Worm (Caenorhabditis elegans) whole organism, late embryonic: ENCODE results near the gene K08D10.10.
"Not testable (repeated sequence)": the region's sequence is repeated elsewhere in the genome, so short reads cannot be mapped to it uniquely, and the experiment has no call there.

Experiments
- C38D4.7 ChIP-seq: fragments of 200-800 bp; sonication (Bioruptor generic); optimal IDR thresholded peaks from 2 replicates; lab custom pipeline; 2018; ENCODE audit warnings: mild to moderate bottlenecking, missing genetic modification characterization, moderate library complexity, missing compliant biosample characterization
- F13H6.1 ChIP-seq: sonication (generic microtip); optimal IDR thresholded peaks from 2 replicates; lab custom pipeline; 2016; ENCODE audit warnings: missing genetic modification characterization, missing compliant biosample characterization
- T23F11.4 ChIP-seq: fragments of 200-800 bp; sonication (Bioruptor generic); optimal IDR thresholded peaks from 2 replicates; lab custom pipeline; 2018; ENCODE audit warnings: mild to moderate bottlenecking, missing genetic modification characterization, missing compliant biosample characterization
- Y22D7AL.16 ChIP-seq: sonication (generic microtip); optimal IDR thresholded peaks from 2 replicates; lab custom pipeline; 2016; ENCODE audit warnings: missing genetic modification characterization, missing compliant biosample characterization
- ceh-14 ChIP-seq: sonication (generic microtip); optimal IDR thresholded peaks from 2 replicates; lab custom pipeline; 2016; ENCODE audit warnings: missing genotype, missing genetic modification characterization, missing compliant biosample characterization
- ceh-19 ChIP-seq: fragments of 200-800 bp; sonication (Bioruptor generic); optimal IDR thresholded peaks from 2 replicates; lab custom pipeline; 2018; ENCODE audit warnings: mild to moderate bottlenecking, missing genetic modification characterization, missing compliant biosample characterization
- ceh-22 ChIP-seq: sonication (generic microtip); optimal IDR thresholded peaks from 2 replicates; lab custom pipeline; 2017; ENCODE audit warnings: missing biosample characterization, missing genetic modification characterization
- ceh-24 ChIP-seq: sonication (generic microtip); optimal IDR thresholded peaks from 2 replicates; lab custom pipeline; 2016; ENCODE audit warnings: mild to moderate bottlenecking, missing genetic modification characterization, missing compliant biosample characterization
- ceh-30 ChIP-seq: fragments of 150-350 bp; optimal IDR thresholded peaks from 2 replicates; lab custom pipeline; 2014; ENCODE audit warnings: missing biosample characterization, missing genetic modification characterization
- ceh-34 ChIP-seq: sonication (generic microtip); optimal IDR thresholded peaks from 2 replicates; lab custom pipeline; 2016; ENCODE audit warnings: mild to moderate bottlenecking, missing genetic modification characterization, missing compliant biosample characterization
- ceh-48 ChIP-seq: sonication (generic microtip); optimal IDR thresholded peaks from 2 replicates; lab custom pipeline; 2016; ENCODE audit warnings: missing genetic modification characterization, inconsistent platforms, missing compliant biosample characterization
- ceh-6 ChIP-seq: fragments of 200-800 bp; sonication (Bioruptor generic); optimal IDR thresholded peaks from 2 replicates; lab custom pipeline; 2018; ENCODE audit warnings: mild to moderate bottlenecking, missing genetic modification characterization, missing compliant biosample characterization
- ceh-9 ChIP-seq: sonication (generic microtip); optimal IDR thresholded peaks from 2 replicates; lab custom pipeline; 2016; ENCODE audit warnings: mild to moderate bottlenecking, missing genetic modification characterization, inconsistent platforms, missing compliant biosample characterization
- elt-2 ChIP-seq: sonication (generic microtip); optimal IDR thresholded peaks from 2 replicates; lab custom pipeline; 2016; ENCODE audit warnings: missing genetic modification reagents, missing genetic modification characterization, missing compliant biosample characterization
- elt-4 ChIP-seq: sonication (generic microtip); optimal IDR thresholded peaks from 2 replicates; lab custom pipeline; 2016; ENCODE audit warnings: missing genetic modification characterization, missing compliant biosample characterization
- fax-1 ChIP-seq: sonication (generic microtip); optimal IDR thresholded peaks from 2 replicates; lab custom pipeline; 2016; ENCODE audit warnings: missing genotype, missing genetic modification characterization, missing compliant biosample characterization
- fkh-10 ChIP-seq: fragments of 150-350 bp; optimal IDR thresholded peaks from 2 replicates; lab custom pipeline; 2014; ENCODE audit warnings: missing biosample characterization, missing genetic modification reagents, missing genetic modification characterization
- gmeb-2 ChIP-seq: sonication (generic microtip); optimal IDR thresholded peaks from 2 replicates; lab custom pipeline; 2016; ENCODE audit warnings: missing genetic modification characterization, inconsistent platforms, missing compliant biosample characterization
- hlh-13 ChIP-seq: fragments of 200-800 bp; sonication (Bioruptor generic); optimal IDR thresholded peaks from 2 replicates; lab custom pipeline; 2018; ENCODE audit warnings: mild to moderate bottlenecking, missing genetic modification characterization, missing compliant biosample characterization
- hlh-8 ChIP-seq: sonication (generic microtip); optimal IDR thresholded peaks from 2 replicates; lab custom pipeline; 2016; ENCODE audit warnings: missing genotype, missing genetic modification characterization, missing compliant biosample characterization
- lim-6 ChIP-seq: sonication (generic microtip); optimal IDR thresholded peaks from 2 replicates; lab custom pipeline; 2016; ENCODE audit warnings: missing genetic modification characterization, missing compliant biosample characterization
- lin-11 ChIP-seq: fragments of 200-800 bp; sonication (Bioruptor generic); optimal IDR thresholded peaks from 2 replicates; lab custom pipeline; 2018; ENCODE audit warnings: mild to moderate bottlenecking, missing genetic modification characterization, missing compliant biosample characterization
- madf-2 ChIP-seq: sonication (generic microtip); optimal IDR thresholded peaks from 2 replicates; lab custom pipeline; 2017; ENCODE audit warnings: missing genetic modification characterization, missing compliant biosample characterization
- mec-3 ChIP-seq: sonication (generic microtip); optimal IDR thresholded peaks from 2 replicates; lab custom pipeline; 2016; ENCODE audit warnings: borderline replicate concordance, missing genetic modification characterization, missing compliant biosample characterization
- nfya-1 ChIP-seq: sonication (generic microtip); optimal IDR thresholded peaks from 2 replicates; lab custom pipeline; 2017; ENCODE audit warnings: missing genetic modification characterization, mild to moderate bottlenecking, missing compliant biosample characterization, antibody characterized with exemption, moderate library complexity
- nhr-232 ChIP-seq: sonication (generic microtip); optimal IDR thresholded peaks from 2 replicates; lab custom pipeline; 2016; ENCODE audit warnings: missing genetic modification characterization, missing compliant biosample characterization
- pat-9 ChIP-seq: fragments of 200-800 bp; sonication (Bioruptor generic); optimal IDR thresholded peaks from 2 replicates; lab custom pipeline; 2018; ENCODE audit warnings: mild to moderate bottlenecking, missing genetic modification characterization, moderate library complexity, missing compliant biosample characterization
- pax-1 ChIP-seq: fragments of 150-350 bp; optimal IDR thresholded peaks from 2 replicates; lab custom pipeline; 2014; ENCODE audit warnings: missing biosample characterization, missing genetic modification characterization
- pha-4 ChIP-seq: fragments of 150-350 bp; optimal IDR thresholded peaks from 2 replicates; lab custom pipeline; 2018; ENCODE audit warnings: missing biosample characterization, missing genetic modification reagents, missing genetic modification characterization
- sdc-2 ChIP-seq: sonication (generic microtip); optimal IDR thresholded peaks from 2 replicates; lab custom pipeline; 2016; ENCODE audit warnings: missing genotype, missing genetic modification characterization, missing compliant biosample characterization
- syd-9 ChIP-seq: sonication (generic microtip); optimal IDR thresholded peaks from 2 replicates; lab custom pipeline; 2016; ENCODE audit warnings: mild to moderate bottlenecking, missing genetic modification characterization, moderate library complexity, missing compliant biosample characterization
- tbx-2 ChIP-seq: sonication (generic microtip); optimal IDR thresholded peaks from 2 replicates; lab custom pipeline; 2016; ENCODE audit warnings: missing genetic modification characterization, missing compliant biosample characterization
- ttx-3 ChIP-seq: sonication (generic microtip); optimal IDR thresholded peaks from 2 replicates; lab custom pipeline; 2016; ENCODE audit warnings: missing genetic modification reagents, missing genetic modification characterization, missing compliant biosample characterization
- unc-3 ChIP-seq, 2 experiments: fragments of 200-800 bp in 1 of 2; sonication (Bioruptor generic) in 1 of 2; sonication (generic microtip) in 1 of 2; conservative IDR thresholded peaks in 1 of 2; optimal IDR thresholded peaks in 1 of 2; 2 replicates each; pipeline versions ENCODE4 v1.3.6 to Lab custom; 2016 to 2022; ENCODE audit warnings: missing compliant biosample characterization in 2 of 2, missing genetic modification characterization in 2 of 2, missing genetic modification reagents in 1 of 2
- unc-42 ChIP-seq: sonication (generic microtip); optimal IDR thresholded peaks from 2 replicates; lab custom pipeline; 2016; ENCODE audit warnings: missing genotype, missing genetic modification characterization, missing compliant biosample characterization
- unc-55 ChIP-seq: sonication (generic microtip); optimal IDR thresholded peaks from 2 replicates; lab custom pipeline; 2017; ENCODE audit warnings: missing biosample characterization, missing genetic modification reagents, missing genetic modification characterization
- ztf-16 ChIP-seq: sonication (generic microtip); optimal IDR thresholded peaks from 2 replicates; lab custom pipeline; 2017; ENCODE audit warnings: missing genetic modification characterization, missing compliant biosample characterization

K08D10.10 gene

DNA sequence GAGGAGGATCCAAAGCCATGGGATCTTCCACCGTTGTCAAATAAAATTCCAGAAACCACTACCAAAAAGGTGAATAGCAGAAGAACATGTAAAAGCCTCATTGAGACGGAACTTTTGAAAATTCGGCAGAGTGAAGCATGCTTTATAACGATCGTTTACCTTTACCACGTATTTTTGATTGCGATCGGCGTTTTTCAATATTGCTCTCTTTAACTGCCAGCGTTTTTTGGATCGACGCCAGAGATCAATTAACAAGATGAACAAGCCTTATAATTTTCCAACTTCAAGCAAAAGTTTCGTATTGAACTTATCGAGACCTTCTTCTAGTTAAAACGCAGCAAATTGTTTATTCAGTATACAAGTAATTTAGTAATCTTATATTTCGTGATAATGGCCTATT is 13.0 kb upstream of the K08D10.10 start, which contains the start of gene F49F1.10:
Gene F49F1.10, minus strand, starts transcription at position 101 of the 400 bp plus-strand sequence.
- TF ChIP-seq sdc-2 (tag; lab: Kevin White, UChicago) (no peak), mec-3 (no peak), elt-2 (tag; lab: Kevin White, UChicago) (no peak), pha-4 (no peak), madf-2 (tag; lab: Kevin White, UChicago) (no peak), gmeb-2 (tag; lab: Kevin White, UChicago) (no peak), nhr-232 (tag; lab: Kevin White, UChicago) (no peak)

DNA sequence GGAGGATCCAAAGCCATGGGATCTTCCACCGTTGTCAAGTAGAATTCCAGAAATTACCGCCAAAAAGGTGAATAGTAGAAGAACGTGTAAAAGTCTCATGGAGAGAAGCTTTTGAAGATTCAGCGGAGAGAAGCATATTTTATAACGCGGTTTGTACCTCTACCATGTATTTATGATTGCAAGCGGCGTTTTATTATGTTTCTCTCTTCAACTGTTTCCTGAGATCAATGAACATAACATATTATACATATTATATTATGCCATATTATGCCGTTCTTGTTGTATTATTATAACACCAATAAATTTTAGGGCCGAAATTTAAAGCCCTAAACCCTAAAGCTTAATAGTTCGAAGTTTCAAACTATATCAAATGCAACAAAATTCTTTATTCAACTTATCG is 11.8 kb upstream of the K08D10.10 start, which contains the start of gene F49F1.18:
Gene F49F1.18, minus strand, starts transcription at position 101 of the 400 bp plus-strand sequence.
- no peak for TF ChIP-seq unc-55 (GFP tag; lab: Kevin White, UChicago)
- no peak for TF ChIP-seq ztf-16 (tag; lab: Kevin White, UChicago)
- TF ChIP-seq fax-1 (tag; lab: Kevin White, UChicago): no peak
- no peak for TF ChIP-seq tbx-2 (tag; lab: Kevin White, UChicago)
- no peak for TF ChIP-seq ceh-22 (tag; lab: Kevin White, UChicago)
- no peak for TF ChIP-seq ceh-34 (tag; lab: Kevin White, UChicago)
- no peak for TF ChIP-seq syd-9
- no peak for TF ChIP-seq ceh-19
- TF ChIP-seq C38D4.7 (GFP tag; lab: Kevin White, UChicago): no peak

DNA sequence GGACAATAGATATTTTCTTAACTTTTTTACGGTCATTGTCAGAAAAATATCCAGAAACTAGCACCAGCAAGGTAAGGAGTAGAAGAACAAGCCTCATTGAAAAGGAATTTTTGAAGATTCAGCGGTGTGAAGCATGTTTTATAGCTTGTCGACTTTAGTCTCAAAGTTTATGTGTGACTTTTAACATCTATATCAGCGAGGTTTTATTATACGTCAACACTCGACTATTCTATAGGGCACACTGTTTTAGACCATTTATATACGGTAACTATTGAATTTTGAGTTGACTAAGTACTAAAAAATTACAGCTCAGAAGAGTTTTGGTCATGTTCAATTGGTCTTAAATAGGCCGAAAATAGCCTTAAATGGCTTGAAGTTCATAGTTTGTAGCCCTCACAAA is 10.7 kb upstream of the K08D10.10 start, which contains the start of gene F49F1.11:
Gene F49F1.11, minus strand, starts transcription at position 101 of the 400 bp plus-strand sequence.
- TF ChIP-seq ttx-3 (tag; lab: Kevin White, UChicago) (no peak), pat-9 (tag; lab: Kevin White, UChicago) (no peak), ceh-6 (GFP tag; lab: Kevin White, UChicago) (no peak), lim-6 (tag; lab: Kevin White, UChicago) (no peak), unc-42 (tag; lab: Kevin White, UChicago) (no peak), unc-3 (GFP tag; conservative IDR thresholded peaks at IDR 0.05; lab: Robert Waterston, UW) (no peak), unc-3 (tag; optimal IDR thresholded peaks at IDR 0.05; lab: Kevin White, UChicago) (no peak), madf-2 (tag; lab: Kevin White, UChicago) (no peak), T23F11.4 (no peak), ceh-48 (tag; lab: Kevin White, UChicago) (no peak), ztf-16 (tag; lab: Kevin White, UChicago) (no peak), ceh-14 (no peak), lin-11 (tag; lab: Kevin White, UChicago) (no peak), hlh-8 (no peak), pax-1 (tag; lab: Kevin White, UChicago) (no peak)
- TF ChIP-seq, all 69 proteins: peak for 0

DNA sequence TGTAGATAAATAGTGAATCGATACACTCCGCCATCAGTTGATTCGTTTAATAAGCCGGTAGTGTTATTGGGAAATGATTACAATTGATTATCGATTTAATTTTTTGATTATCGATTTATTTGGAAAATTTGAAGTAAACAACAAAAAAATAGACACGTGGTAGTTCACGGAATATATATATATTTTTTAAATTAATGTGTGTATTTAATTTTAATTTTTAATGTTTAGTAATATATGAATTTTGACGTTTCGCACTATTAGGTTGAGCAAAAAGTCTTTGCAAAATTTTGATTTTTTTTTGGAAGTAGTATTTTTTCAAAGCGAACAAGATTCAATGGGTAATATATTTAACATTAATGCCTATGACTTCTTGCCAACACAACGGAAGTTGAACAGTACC is 9.0 kb upstream of the K08D10.10 start, which contains the start of gene F49F1.12:
Gene F49F1.12, minus strand, starts transcription at position 101 of the 400 bp plus-strand sequence.
- not testable (repeated sequence) for TF ChIP-seq ceh-30 (tag; lab: Kevin White, UChicago); nfya-1; ttx-3 (tag; lab: Kevin White, UChicago)

DNA sequence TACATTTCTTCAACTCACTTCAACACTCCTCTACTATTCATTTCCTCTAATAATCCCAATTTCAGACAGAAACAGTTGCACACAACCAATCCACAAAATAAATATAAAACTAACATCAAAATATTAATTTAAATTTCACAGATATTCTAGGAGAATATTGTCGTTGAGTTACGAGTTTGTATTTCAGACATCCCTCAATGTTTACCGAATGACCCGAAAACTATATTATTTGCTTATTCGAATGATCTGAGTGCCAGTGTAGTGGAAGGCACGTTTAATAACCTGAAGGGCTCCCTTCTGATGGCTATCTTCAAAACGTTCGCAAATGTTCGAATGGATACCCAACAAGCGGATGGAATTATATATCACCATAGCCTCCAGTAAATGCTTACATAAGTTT is 7.3 kb upstream of the K08D10.10 start, which contains the start of gene R07C12.3:
Gene R07C12.3, plus strand, starts transcription at position 301 of the 400 bp plus-strand sequence.
- TF ChIP-seq ceh-24 (tag; lab: Kevin White, UChicago) (no peak), pat-9 (tag; lab: Kevin White, UChicago) (no peak), fax-1 (tag; lab: Kevin White, UChicago) (no peak), fkh-10 (GFP tag; lab: Kevin White, UChicago) (no peak), F13H6.1 (no peak), C38D4.7 (GFP tag; lab: Kevin White, UChicago) (no peak), sdc-2 (tag; lab: Kevin White, UChicago) (no peak), elt-4 (tag; lab: Kevin White, UChicago) (no peak), hlh-13 (GFP tag; lab: Kevin White, UChicago) (no peak), ceh-9 (tag; lab: Kevin White, UChicago) (no peak), Y22D7AL.16 (tag; lab: Kevin White, UChicago) (no peak)
